Fruit fly (Drosophila melanogaster): ENCODE measurements around the gene enc.

Gene enc

dm6 chr3L:3825485-3825813 lies 7.0 kb downstream of the enc start:
- TF ChIP-seq dl (GFP tag; optimal IDR thresholded peaks at IDR 0.05; ENCODE audit: insufficient read depth in 1 of 2, partially characterized antibody in 2 of 2) (no peak), Dfd (GFP tag; optimal IDR thresholded peaks at IDR 0.05) (peak; percentile 85)

- TF ChIP-seq Dif (GFP tag; optimal IDR thresholded peaks at IDR 0.05; ENCODE audit: partially characterized antibody) (no peak), psq (GFP tag; optimal IDR thresholded peaks at IDR 0.05) (no peak), N (GFP tag; optimal IDR thresholded peaks at IDR 0.05) (no peak)
These were observed 7.4 kb downstream of the enc start for dm6 chr3L:3825884-3826283.

- TF ChIP-seq fru (GFP tag; optimal IDR thresholded peaks at IDR 0.05): peak; percentile 30
- no peak for TF ChIP-seq Dif (GFP tag; optimal IDR thresholded peaks at IDR 0.05; ENCODE audit: partially characterized antibody)
- no peak for TF ChIP-seq jim (GFP tag; optimal IDR thresholded peaks at IDR 0.05)
- no peak for TF ChIP-seq Myc (optimal IDR thresholded peaks at IDR 0.05)
- peak; percentile 35 for TF ChIP-seq brk (GFP tag; optimal IDR thresholded peaks at IDR 0.05)
- TF ChIP-seq Mio (GFP tag; optimal IDR thresholded peaks at IDR 0.05): no peak
- TF ChIP-seq lola (GFP tag; optimal IDR thresholded peaks at IDR 0.05): no peak
- TF ChIP-seq ey (GFP tag; optimal IDR thresholded peaks at IDR 0.05): peak; percentile 6
- TF ChIP-seq woc (GFP tag; optimal IDR thresholded peaks at IDR 0.05): no peak
- peak; percentile 70 for TF ChIP-seq psq (GFP tag; optimal IDR thresholded peaks at IDR 0.05)
- TF ChIP-seq HLH106 (tag; optimal IDR thresholded peaks at IDR 0.05): peak; percentile 75
- peak; percentile 75 for TF ChIP-seq Sp1 (GFP tag; optimal IDR thresholded peaks at IDR 0.05)
- peak; percentile 53 for TF ChIP-seq h (GFP tag; optimal IDR thresholded peaks at IDR 0.05)
- no peak for TF ChIP-seq foxo (GFP tag; optimal IDR thresholded peaks at IDR 0.05)
- TF ChIP-seq sv (GFP tag; optimal IDR thresholded peaks at IDR 0.05): peak; percentile 11
These were observed 8.1 kb downstream of the enc start for dm6 chr3L:3826541-3826940.

dm6 chr3L:3828111-3828510 lies 9.6 kb downstream of the enc start:
- TF ChIP-seq Dfd (GFP tag; optimal IDR thresholded peaks at IDR 0.05): no peak
- TF ChIP-seq fru (GFP tag; optimal IDR thresholded peaks at IDR 0.05): no peak
- TF ChIP-seq jim (GFP tag; optimal IDR thresholded peaks at IDR 0.05): no peak
- no peak for TF ChIP-seq Myc (optimal IDR thresholded peaks at IDR 0.05)
- TF ChIP-seq ey (GFP tag; optimal IDR thresholded peaks at IDR 0.05): no peak
- TF ChIP-seq Mio (GFP tag; optimal IDR thresholded peaks at IDR 0.05): no peak
- TF ChIP-seq CG32264 (GFP tag; optimal IDR thresholded peaks at IDR 0.05): no peak
- no peak for TF ChIP-seq CrebA (GFP tag; optimal IDR thresholded peaks at IDR 0.05; ENCODE audit: borderline replicate concordance)
- no peak for TF ChIP-seq GATAd (GFP tag; optimal IDR thresholded peaks at IDR 0.05)
- TF ChIP-seq psq (GFP tag; optimal IDR thresholded peaks at IDR 0.05): no peak
- no peak for TF ChIP-seq sv (GFP tag; optimal IDR thresholded peaks at IDR 0.05)

- TF ChIP-seq Abd-B (GFP tag; optimal IDR thresholded peaks at IDR 0.05): no peak
- TF ChIP-seq pan (optimal IDR thresholded peaks at IDR 0.05): no peak
- TF ChIP-seq lola (GFP tag; optimal IDR thresholded peaks at IDR 0.05): no peak
- TF ChIP-seq dmrt93B (GFP tag; optimal IDR thresholded peaks at IDR 0.05): no peak
- TF ChIP-seq Dif (GFP tag; optimal IDR thresholded peaks at IDR 0.05; ENCODE audit: partially characterized antibody): no peak
- no peak for TF ChIP-seq Hr83 (GFP tag; optimal IDR thresholded peaks at IDR 0.05; ENCODE audit: poor library complexity, severe bottlenecking)
- TF ChIP-seq ey (GFP tag; optimal IDR thresholded peaks at IDR 0.05): no peak
- no peak for TF ChIP-seq h (GFP tag; optimal IDR thresholded peaks at IDR 0.05)
- TF ChIP-seq HLH106 (tag; optimal IDR thresholded peaks at IDR 0.05): no peak
- TF ChIP-seq Rel (GFP tag; optimal IDR thresholded peaks at IDR 0.05): no peak
- no peak for TF ChIP-seq Rel (tag; optimal IDR thresholded peaks at IDR 0.05)
- no peak for TF ChIP-seq N (GFP tag; optimal IDR thresholded peaks at IDR 0.05)
- no peak for TF ChIP-seq psq (GFP tag; optimal IDR thresholded peaks at IDR 0.05)
- TF ChIP-seq br (GFP tag; optimal IDR thresholded peaks at IDR 0.05): no peak
- no peak for TF ChIP-seq dl (GFP tag; optimal IDR thresholded peaks at IDR 0.05; ENCODE audit: insufficient read depth in 1 of 2, partially characterized antibody in 2 of 2)
- no peak for TF ChIP-seq GATAd (GFP tag; optimal IDR thresholded peaks at IDR 0.05)
- TF ChIP-seq Hr78 (GFP tag; optimal IDR thresholded peaks at IDR 0.05): no peak
- no peak for TF ChIP-seq Hnf4 (GFP tag; optimal IDR thresholded peaks at IDR 0.05)
- TF ChIP-seq brk (GFP tag; optimal IDR thresholded peaks at IDR 0.05): no peak
These were observed 24.7 kb downstream of the enc start for dm6 chr3L:3842981-3843701.
